Worm (Caenorhabditis elegans) whole organism, L4 larva: ENCODE results near the gene F31A3.5.

Experiments used
- D1046.2 ChIP-seq: fragments of 200-800 bp; sonication (Bioruptor generic); IDR thresholded peaks from 2 replicates; pipeline ENCODE4 v1.3.6; 2022; ENCODE audit warnings: missing genetic modification characterization, missing compliant biosample characterization
- F37D6.2 ChIP-seq: sonication (generic microtip); optimal IDR thresholded peaks from 2 replicates; lab custom pipeline; 2016; ENCODE audit warnings: mild to moderate bottlenecking, missing genetic modification characterization, missing compliant biosample characterization
- F44E2.7 ChIP-seq: fragments of 200-800 bp; sonication (Bioruptor generic); IDR thresholded peaks from 2 replicates; pipeline ENCODE4 v2.1.2; 2022; ENCODE audit warnings: missing genetic modification characterization, missing compliant biosample characterization
- R02D3.7 ChIP-seq: fragments of 150-350 bp; sonication (generic microtip); optimal IDR thresholded peaks from 3 replicates; lab custom pipeline; 2014; ENCODE audit warnings: missing biosample characterization, missing genetic modification characterization
- Y105C5A.15 ChIP-seq: fragments of 200-800 bp; sonication (Bioruptor generic); IDR thresholded peaks from 2 replicates; pipeline ENCODE4 v1.3.6; 2022; ENCODE audit warnings: missing genetic modification characterization, missing compliant biosample characterization
- aha-1 ChIP-seq: fragments of 150-350 bp; peaks from one replicate; lab custom pipeline; 2014; ENCODE audit warnings: missing biosample characterization, missing genetic modification characterization
- arid-1 ChIP-seq: fragments of 200-800 bp; sonication (Bioruptor generic); conservative IDR thresholded peaks from 2 replicates; pipeline ENCODE4 v1.3.6; 2022; ENCODE audit warnings: missing genetic modification reagents, missing genetic modification characterization, missing compliant biosample characterization
- ceh-28 ChIP-seq: fragments of 150-350 bp; optimal IDR thresholded peaks from 2 replicates; lab custom pipeline; 2014; ENCODE audit warnings: missing biosample characterization, missing genetic modification reagents, missing genetic modification characterization
- daf-19 ChIP-seq: fragments of 200-800 bp; sonication (Bioruptor generic); conservative IDR thresholded peaks from 2 replicates; pipeline ENCODE4 v1.3.6; 2022; ENCODE audit warnings: missing genetic modification characterization, missing compliant biosample characterization
- daf-8 ChIP-seq: fragments of 200-800 bp; sonication (Bioruptor generic); IDR thresholded peaks from 2 replicates; pipeline ENCODE4 v1.3.6; 2022; ENCODE audit warnings: missing genetic modification characterization, missing compliant biosample characterization
- dmd-6 ChIP-seq: fragments of 200-800 bp; sonication (Bioruptor generic); IDR thresholded peaks from 2 replicates; pipeline ENCODE4 v1.3.6; 2022; ENCODE audit warnings: missing genetic modification reagents, missing genetic modification characterization, missing compliant biosample characterization
- dmd-9 ChIP-seq: fragments of 200-800 bp; sonication (Bioruptor generic); IDR thresholded peaks from 2 replicates; pipeline ENCODE4 v1.3.6; 2022; ENCODE audit warnings: missing genetic modification reagents, missing genetic modification characterization, missing compliant biosample characterization
- egl-43 ChIP-seq: fragments of 200-800 bp; sonication (Bioruptor generic); IDR thresholded peaks from 2 replicates; pipeline ENCODE4 v1.3.6; 2022; ENCODE audit warnings: missing genetic modification reagents, missing genetic modification characterization, missing compliant biosample characterization
- fkh-10 ChIP-seq: fragments of 150-350 bp; optimal IDR thresholded peaks from 2 replicates; lab custom pipeline; 2014; ENCODE audit warnings: missing biosample characterization, missing genetic modification reagents, missing genetic modification characterization
- hif-1 ChIP-seq, 2 experiments: sonication (generic microtip); optimal IDR thresholded peaks; 2 replicates each; lab custom pipeline; 2016 to 2017; ENCODE audit warnings: missing compliant biosample characterization in 2 of 2, missing genetic modification characterization in 2 of 2, missing genetic modification reagents in 2 of 2, missing genotype in 2 of 2, mild to moderate bottlenecking in 1 of 2
- hmg-1.1 ChIP-seq: fragments of 200-800 bp; sonication (Bioruptor generic); IDR thresholded peaks from 2 replicates; pipeline ENCODE4 v1.3.6; 2022; ENCODE audit warnings: missing genetic modification reagents, missing genetic modification characterization, missing compliant biosample characterization
- jun-1 ChIP-seq: fragments of 150-350 bp; optimal IDR thresholded peaks from 2 replicates; lab custom pipeline; 2014; ENCODE audit warnings: missing biosample characterization, missing genetic modification reagents, missing genetic modification characterization
- lim-7 ChIP-seq: fragments of 200-800 bp; sonication (Bioruptor generic); IDR thresholded peaks from 2 replicates; pipeline ENCODE4 v1.3.6; 2022; ENCODE audit warnings: missing genetic modification characterization, missing compliant biosample characterization
- lin-1 ChIP-seq: fragments of 200-800 bp; sonication (Bioruptor generic); IDR thresholded peaks from 2 replicates; pipeline ENCODE4 v1.3.6; 2022; ENCODE audit warnings: missing genetic modification reagents, missing genetic modification characterization, missing compliant biosample characterization
- lin-29 ChIP-seq: fragments of 200-800 bp; sonication (Bioruptor generic); IDR thresholded peaks from 2 replicates; pipeline ENCODE4 v1.3.6; 2022; ENCODE audit warnings: missing genetic modification reagents, missing genetic modification characterization, missing compliant biosample characterization
- lin-38 ChIP-seq: fragments of 200-800 bp; sonication (Bioruptor generic); IDR thresholded peaks from 2 replicates; pipeline ENCODE4 v1.3.6; 2022; ENCODE audit warnings: missing genetic modification reagents, missing genetic modification characterization, missing compliant biosample characterization
- lin-39 ChIP-seq: fragments of 150-350 bp; optimal IDR thresholded peaks from 2 replicates; lab custom pipeline; 2014; ENCODE audit warnings: missing biosample characterization, missing genetic modification reagents, missing genetic modification characterization
- lsy-2 ChIP-seq, 2 experiments: fragments of 150-350 bp in 1 of 2; sonication (generic microtip) in 1 of 2; optimal IDR thresholded peaks; 2 replicates each; lab custom pipeline; 2014 to 2017; ENCODE audit warnings: missing biosample characterization in 2 of 2, missing genetic modification characterization in 2 of 2
- madf-9 ChIP-seq: fragments of 200-800 bp; sonication (Bioruptor generic); conservative IDR thresholded peaks from 2 replicates; pipeline ENCODE4 v1.3.6; 2022; ENCODE audit warnings: missing genetic modification reagents, missing genetic modification characterization, missing compliant biosample characterization
- mdt-29 ChIP-seq: fragments of 200-800 bp; sonication (Bioruptor generic); IDR thresholded peaks from 2 replicates; pipeline ENCODE4 v1.3.6; 2022; ENCODE audit warnings: missing genetic modification reagents, missing genetic modification characterization, missing compliant biosample characterization
- mxl-3 ChIP-seq: fragments of 200-800 bp; sonication (Bioruptor generic); optimal IDR thresholded peaks from 2 replicates; lab custom pipeline; 2018; ENCODE audit warnings: mild to moderate bottlenecking, missing genetic modification characterization, missing compliant biosample characterization
- nhr-10 ChIP-seq: fragments of 150-350 bp; optimal IDR thresholded peaks from 2 replicates; lab custom pipeline; 2014; ENCODE audit warnings: missing biosample characterization, missing genetic modification characterization
- nhr-102 ChIP-seq: sonication (generic microtip); optimal IDR thresholded peaks from 2 replicates; lab custom pipeline; 2016; ENCODE audit warnings: mild to moderate bottlenecking, missing genetic modification characterization, moderate library complexity, missing compliant biosample characterization
- nhr-237 ChIP-seq: sonication (generic microtip); optimal IDR thresholded peaks from 2 replicates; lab custom pipeline; 2017; ENCODE audit warnings: missing biosample characterization, missing genetic modification characterization
- nhr-41 ChIP-seq: fragments of 200-800 bp; sonication (Bioruptor generic); IDR thresholded peaks from 2 replicates; pipeline ENCODE4 v1.3.6; 2022; ENCODE audit warnings: missing genetic modification reagents, missing genetic modification characterization, missing compliant biosample characterization
- nhr-48 ChIP-seq: sonication (generic microtip); optimal IDR thresholded peaks from 2 replicates; lab custom pipeline; 2016; ENCODE audit warnings: mild to moderate bottlenecking, missing genetic modification characterization, missing compliant biosample characterization
- nhr-76 ChIP-seq: fragments of 150-350 bp; optimal IDR thresholded peaks from 2 replicates; lab custom pipeline; 2014; ENCODE audit warnings: missing biosample characterization, missing genetic modification characterization
- pha-4 ChIP-seq, 2 experiments: fragments of 150-350 bp in 1 of 2; fragments of 200-800 bp in 1 of 2; sonication (Bioruptor generic) in 1 of 2; IDR thresholded peaks in 1 of 2; optimal IDR thresholded peaks in 1 of 2; 2 replicates each; pipeline versions ENCODE4 v1.3.6 to Lab custom; 2014 to 2022; ENCODE audit warnings: missing genetic modification characterization in 2 of 2, missing genetic modification reagents in 2 of 2, missing biosample characterization in 1 of 2, missing compliant biosample characterization in 1 of 2
- php-3 ChIP-seq: fragments of 200-800 bp; sonication (Bioruptor generic); IDR thresholded peaks from 2 replicates; pipeline ENCODE4 v1.3.6; 2022; ENCODE audit warnings: missing genetic modification reagents, missing genetic modification characterization, missing compliant biosample characterization
- saeg-2 ChIP-seq: fragments of 200-800 bp; sonication (Bioruptor generic); IDR thresholded peaks from 2 replicates; pipeline ENCODE4 v1.3.6; 2022; ENCODE audit warnings: missing genetic modification reagents, missing genetic modification characterization, missing compliant biosample characterization
- sdz-12 ChIP-seq: fragments of 200-800 bp; sonication (Bioruptor generic); optimal IDR thresholded peaks from 2 replicates; lab custom pipeline; 2018; ENCODE audit warnings: mild to moderate bottlenecking, missing genetic modification characterization, missing compliant biosample characterization
- skn-1 ChIP-seq: fragments of 150-350 bp; optimal IDR thresholded peaks from 2 replicates; lab custom pipeline; 2014; ENCODE audit warnings: missing biosample characterization, missing genetic modification characterization
- snpc-1.2 ChIP-seq: fragments of 200-800 bp; sonication (Bioruptor generic); IDR thresholded peaks from 2 replicates; pipeline ENCODE4 v1.3.6; 2022; ENCODE audit warnings: missing genetic modification reagents, missing genetic modification characterization, missing compliant biosample characterization
- spr-1 ChIP-seq: sonication (generic microtip); optimal IDR thresholded peaks from 2 replicates; lab custom pipeline; 2016; ENCODE audit warnings: mild to moderate bottlenecking, missing genetic modification characterization, missing compliant biosample characterization
- tag-97 ChIP-seq: fragments of 200-800 bp; sonication (Bioruptor generic); IDR thresholded peaks from 2 replicates; pipeline ENCODE4 v1.3.6; 2022; ENCODE audit warnings: missing genetic modification characterization, missing compliant biosample characterization
- unc-39 ChIP-seq: sonication (generic microtip); optimal IDR thresholded peaks from 2 replicates; lab custom pipeline; 2017; ENCODE audit warnings: missing biosample characterization, missing genetic modification characterization
- vab-7 ChIP-seq: fragments of 200-800 bp; sonication (Bioruptor generic); IDR thresholded peaks from 2 replicates; pipeline ENCODE4 v1.3.6; 2022; ENCODE audit warnings: missing genetic modification reagents, missing genetic modification characterization, missing compliant biosample characterization
- zip-2 ChIP-seq: fragments of 150-350 bp; optimal IDR thresholded peaks from 2 replicates; lab custom pipeline; 2014; ENCODE audit warnings: missing biosample characterization, missing genetic modification characterization
- ztf-7 ChIP-seq: fragments of 150-350 bp; optimal IDR thresholded peaks from 2 replicates; lab custom pipeline; 2014; ENCODE audit warnings: missing biosample characterization, missing genetic modification characterization

Gene F31A3.5

DNA sequence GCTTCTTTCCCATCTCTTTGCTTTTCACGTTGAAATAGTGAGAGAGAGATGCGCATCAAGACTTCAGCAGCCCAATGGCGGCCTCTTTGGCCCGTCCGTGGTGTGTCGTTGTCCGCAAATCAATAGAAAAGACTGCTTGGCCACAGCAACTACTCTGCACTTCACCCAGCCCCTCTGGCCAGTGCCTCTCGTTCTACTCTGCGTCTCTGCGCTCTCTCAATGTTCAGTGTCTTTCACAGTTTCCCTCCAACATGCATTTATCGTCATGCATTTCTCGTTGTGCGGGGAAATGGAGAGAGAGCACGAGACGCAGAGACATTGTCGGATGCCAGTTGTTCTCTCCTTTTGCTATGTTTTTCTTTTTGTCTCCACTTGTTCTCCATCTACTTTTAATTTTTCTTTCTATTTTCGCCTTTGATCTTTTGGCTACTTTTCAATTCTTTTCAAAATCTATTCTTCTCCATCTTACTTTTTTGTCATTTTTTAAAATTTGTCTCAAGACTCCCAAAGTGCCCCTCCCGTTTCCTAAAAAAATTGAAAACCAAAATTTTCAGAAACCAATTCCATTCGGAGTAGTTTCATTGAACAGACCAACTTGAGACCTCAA is 49.8 kb downstream of the F31A3.5 start, which contains the start of gene nhr-1 (continued):
- TF ChIP-seq lin-38 (GFP tag; lab: Robert Waterston, UW) (peak; percentile 34), unc-39 (tag; lab: Kevin White, UChicago) (no peak), lin-29 (GFP tag; lab: Robert Waterston, UW) (no peak), daf-8 (GFP tag; lab: Robert Waterston, UW) (no peak), zip-2 (tag; lab: Kevin White, UChicago) (no peak), mdt-29 (GFP tag; lab: Robert Waterston, UW) (no peak), aha-1 (tag; lab: Kevin White, UChicago) (peak; percentile 81), nhr-10 (tag; lab: Kevin White, UChicago) (peak; percentile 5), mxl-3 (GFP tag; lab: Kevin White, UChicago) (peak; percentile 92), ztf-7 (no peak), dmd-9 (GFP tag; lab: Robert Waterston, UW) (no peak), hif-1 (tag; optimal IDR thresholded peaks at IDR 0.05; lab: Kevin White, UChicago) (peak; percentile 33 to 83), pha-4 (GFP tag; IDR thresholded peaks at IDR 0.05; lab: Robert Waterston, UW) (peak; percentile 16; the same call in 1 of the 2 replicates), pha-4 (tag; optimal IDR thresholded peaks at IDR 0.05; lab: Kevin White, UChicago) (peak; percentile 47), Y105C5A.15 (GFP tag; lab: Robert Waterston, UW) (no peak), D1046.2 (GFP tag; lab: Robert Waterston, UW) (no peak), arid-1 (GFP tag; lab: Robert Waterston, UW) (peak; percentile 51; the same call in 1 of the 2 replicates), F44E2.7 (GFP tag; lab: Robert Waterston, UW) (no peak), php-3 (no peak), jun-1 (no peak), snpc-1.2 (GFP tag; lab: Robert Waterston, UW) (no peak), sdz-12 (GFP tag; lab: Kevin White, UChicago) (no peak), skn-1 (no peak), nhr-237 (tag; lab: Kevin White, UChicago) (peak; percentile 46), lin-1 (GFP tag; lab: Robert Waterston, UW) (peak; percentile 44; the same call in 1 of the 2 replicates), F37D6.2 (tag; lab: Kevin White, UChicago) (peak; percentile 72), vab-7 (0 out of 2 replicates have a peak, but pooled peaks have one; percentile 19), lsy-2 (tag; optimal IDR thresholded peaks at IDR 0.05; lab: Kevin White, UChicago) (peak; percentile 79 to 85), ceh-28 (peak; percentile 52), lim-7 (GFP tag; lab: Robert Waterston, UW) (peak; percentile 57; the same call in 1 of the 2 replicates), tag-97 (GFP tag; lab: Robert Waterston, UW) (no peak), egl-43 (GFP tag; lab: Robert Waterston, UW) (peak; percentile 75), R02D3.7 (tag; lab: Kevin White, UChicago) (no peak), lin-39 (tag; lab: Kevin White, UChicago) (no peak), nhr-41 (no peak), spr-1 (tag; lab: Kevin White, UChicago) (peak; percentile 44), hmg-1.1 (GFP tag; lab: Robert Waterston, UW) (peak; percentile 88), madf-9 (peak; percentile 62; the same call in 1 of the 2 replicates), fkh-10 (GFP tag; lab: Kevin White, UChicago) (peak; percentile 27), nhr-76 (tag; lab: Kevin White, UChicago) (peak; percentile 29), nhr-102 (tag; lab: Kevin White, UChicago) (peak; percentile 35), nhr-48 (tag; lab: Kevin White, UChicago) (peak; percentile 82), dmd-6 (GFP tag; lab: Robert Waterston, UW) (peak; percentile 92), saeg-2 (GFP tag; lab: Robert Waterston, UW) (0 out of 2 replicates have a peak, but pooled peaks have one; percentile 49), daf-19 (0 out of 2 replicates have a peak, but pooled peaks have one; percentile 35)
